Worm (Caenorhabditis elegans): Measurements from ENCODE around the gene twk-7.

DNA sequence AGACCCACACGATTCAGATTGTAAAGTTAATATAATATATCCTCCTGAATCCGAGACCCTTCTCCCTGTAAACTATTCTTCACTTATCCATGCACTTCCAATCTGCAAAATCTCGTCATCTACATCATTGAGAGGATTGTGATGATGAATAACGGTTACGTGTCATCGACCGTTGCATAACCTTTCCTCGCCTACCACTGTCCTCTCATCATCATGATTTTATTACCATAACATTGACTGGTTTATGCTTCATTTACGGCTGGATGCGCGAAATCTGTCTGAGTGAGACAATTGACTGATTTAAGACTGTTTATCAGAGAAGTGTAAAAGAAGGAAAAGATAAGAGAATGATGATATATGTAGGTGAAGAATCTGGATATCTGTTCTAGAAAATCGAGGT, 23.3 kb downstream of the twk-7 start:
- TF ChIP-seq dpl-1 (GFP tag; optimal IDR thresholded peaks at IDR 0.05): no peak
- TF ChIP-seq nhr-237 (tag; optimal IDR thresholded peaks at IDR 0.05): no peak
- no peak for TF ChIP-seq arid-1 (GFP tag; conservative IDR thresholded peaks at IDR 0.05)
- TF ChIP-seq ZK546.5 (tag; optimal IDR thresholded peaks at IDR 0.05): no peak
- TF ChIP-seq ama-1 (optimal IDR thresholded peaks at IDR 0.05): no peak
